Worm (Caenorhabditis elegans) whole organism, midembryonic: ENCODE results near the gene cbn-1.

Experiments
- T22C8.4 ChIP-seq: fragments of 200-800 bp; sonication (Bioruptor generic); IDR thresholded peaks from 2 replicates; pipeline ENCODE4 v1.3.6; 2022; ENCODE audit warnings: missing genetic modification characterization, missing compliant biosample characterization
- cog-1 ChIP-seq: sonication (generic microtip); optimal IDR thresholded peaks from 2 replicates; lab custom pipeline; 2016; ENCODE audit warnings: missing genetic modification characterization, missing compliant biosample characterization
- flt-1 ChIP-seq: fragments of 200-800 bp; sonication (Bioruptor generic); IDR thresholded peaks from 2 replicates; pipeline ENCODE4 v1.3.6; 2022; ENCODE audit warnings: missing genetic modification characterization, missing compliant biosample characterization
- klf-2 ChIP-seq: fragments of 200-800 bp; sonication (Bioruptor generic); conservative IDR thresholded peaks from 2 replicates; pipeline ENCODE4 v1.3.6; 2022; ENCODE audit warnings: missing genetic modification reagents, missing genetic modification characterization, missing compliant biosample characterization
- med-1 ChIP-seq: sonication (generic microtip); optimal IDR thresholded peaks from 2 replicates; lab custom pipeline; 2017; ENCODE audit warnings: missing genetic modification characterization, mild to moderate bottlenecking, missing compliant biosample characterization, antibody characterized with exemption, missing genetic modification reagents; ENCODE audit not compliant: insufficient read depth
- ref-1 ChIP-seq: fragments of 200-800 bp; sonication (Bioruptor generic); conservative IDR thresholded peaks from 2 replicates; pipeline ENCODE4 v1.3.6; 2022; ENCODE audit warnings: missing genetic modification reagents, missing genetic modification characterization, missing compliant biosample characterization
- tab-1 ChIP-seq: fragments of 200-800 bp; sonication (Bioruptor generic); IDR thresholded peaks from 2 replicates; pipeline ENCODE4 v1.3.6; 2022; ENCODE audit warnings: missing genetic modification characterization, missing compliant biosample characterization
- ztf-23 ChIP-seq: fragments of 200-800 bp; sonication (Bioruptor generic); IDR thresholded peaks from 2 replicates; pipeline ENCODE4 v1.3.6; 2022; ENCODE audit warnings: missing genetic modification reagents, missing genetic modification characterization, missing compliant biosample characterization
- ztf-29 ChIP-seq: fragments of 200-800 bp; sonication (Bioruptor generic); IDR thresholded peaks from 2 replicates; pipeline ENCODE4 v1.3.6; 2022; ENCODE audit warnings: missing genetic modification reagents, missing genetic modification characterization, missing compliant biosample characterization

Gene cbn-1

DNA sequence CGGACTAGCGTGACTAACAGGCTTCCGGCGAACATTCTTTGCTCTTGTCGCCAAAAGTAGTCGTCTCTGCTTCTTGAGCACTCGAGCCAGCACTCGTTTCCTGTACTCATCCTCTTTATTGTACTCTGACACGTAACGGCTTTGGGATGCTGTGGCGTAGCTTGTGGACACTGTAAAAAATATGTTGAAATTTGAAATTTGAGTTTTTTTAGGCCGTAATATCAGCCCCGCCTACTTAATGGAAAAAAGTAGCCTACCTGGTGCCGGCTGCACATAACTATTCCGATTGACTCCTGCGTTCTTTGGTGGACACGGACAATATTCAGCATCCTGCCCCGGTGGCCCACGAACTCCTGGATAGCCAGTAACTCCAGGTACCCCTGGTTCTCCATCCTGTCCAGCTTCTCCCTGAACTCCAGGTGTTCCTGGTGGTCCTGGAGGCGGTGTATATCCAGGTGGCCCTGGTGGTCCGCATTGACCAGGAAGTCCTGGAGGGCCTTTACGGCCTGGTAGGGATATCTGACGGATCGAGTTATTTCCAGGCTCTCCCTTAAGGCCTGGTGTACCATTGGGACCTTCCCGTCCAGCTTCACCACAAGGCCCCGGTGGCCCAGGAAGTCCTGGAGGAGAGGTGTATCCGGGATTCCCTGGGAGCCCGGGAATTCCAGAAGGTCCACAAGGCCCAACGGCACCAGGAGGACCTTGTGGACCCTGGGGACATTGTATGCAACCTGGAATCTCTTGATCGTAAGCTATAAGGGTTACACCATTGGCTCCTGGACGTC, 28.2 kb downstream of the cbn-1 start:
- no peak for TF ChIP-seq T22C8.4 (GFP tag; lab: Robert Waterston, UW)
- TF ChIP-seq tab-1 (GFP tag; lab: Robert Waterston, UW): no peak
- TF ChIP-seq med-1 (GFP tag; lab: Kevin White, UChicago): no peak
- TF ChIP-seq ref-1: no peak
- no peak for TF ChIP-seq flt-1
- TF ChIP-seq ztf-29 (GFP tag; lab: Robert Waterston, UW): no peak
- TF ChIP-seq ztf-23 (GFP tag; lab: Robert Waterston, UW): no peak
- TF ChIP-seq cog-1 (tag; lab: Kevin White, UChicago): no peak
- TF ChIP-seq klf-2 (GFP tag; lab: Robert Waterston, UW): no peak

DNA sequence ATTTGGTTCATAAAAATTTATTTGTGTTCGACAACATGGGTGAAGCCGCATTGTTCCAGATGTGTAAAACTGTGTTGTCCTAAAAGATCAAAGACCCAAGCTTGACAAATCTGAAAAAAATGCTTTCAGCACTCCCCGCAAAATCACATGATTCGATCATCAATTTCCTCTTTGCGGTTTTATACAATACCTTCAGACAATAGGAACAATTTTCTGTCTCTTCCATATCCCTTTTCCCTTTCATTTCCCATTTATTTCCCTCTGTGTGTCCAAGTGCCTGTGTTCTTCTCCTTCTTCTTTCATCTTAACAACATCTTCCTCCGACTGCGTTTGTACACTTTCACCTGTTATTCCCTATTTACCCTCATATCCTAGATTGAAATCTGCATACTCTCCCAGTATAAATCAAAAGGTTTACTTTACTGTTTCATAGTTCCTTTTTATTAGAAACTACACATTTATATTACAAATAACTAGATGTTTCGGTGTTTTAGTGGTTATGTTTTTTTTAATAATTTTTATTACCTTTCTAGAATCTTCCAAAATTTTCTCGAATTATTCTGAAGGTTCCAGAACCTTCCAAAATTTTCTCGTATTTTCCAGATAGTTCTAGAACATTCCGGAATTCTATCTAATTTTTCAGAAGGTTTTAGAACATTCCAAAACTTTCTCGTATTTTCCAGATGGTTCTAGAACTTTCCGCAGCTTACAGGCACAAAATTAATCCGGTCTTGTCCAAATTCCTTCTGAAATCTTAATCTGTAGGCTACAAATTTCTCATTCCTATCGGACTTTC, 31.1 kb downstream of the cbn-1 start, which contains the start of gene K01A2.5:
Gene K01A2.5, plus strand, starts transcription at position 297 of the 796 bp plus-strand sequence.
- no peak for TF ChIP-seq med-1 (GFP tag; lab: Kevin White, UChicago)
- TF ChIP-seq flt-1: no peak
- TF ChIP-seq tab-1 (GFP tag; lab: Robert Waterston, UW): no peak
- TF ChIP-seq cog-1 (tag; lab: Kevin White, UChicago): peak; percentile 22
- TF ChIP-seq T22C8.4 (GFP tag; lab: Robert Waterston, UW): no peak

DNA sequence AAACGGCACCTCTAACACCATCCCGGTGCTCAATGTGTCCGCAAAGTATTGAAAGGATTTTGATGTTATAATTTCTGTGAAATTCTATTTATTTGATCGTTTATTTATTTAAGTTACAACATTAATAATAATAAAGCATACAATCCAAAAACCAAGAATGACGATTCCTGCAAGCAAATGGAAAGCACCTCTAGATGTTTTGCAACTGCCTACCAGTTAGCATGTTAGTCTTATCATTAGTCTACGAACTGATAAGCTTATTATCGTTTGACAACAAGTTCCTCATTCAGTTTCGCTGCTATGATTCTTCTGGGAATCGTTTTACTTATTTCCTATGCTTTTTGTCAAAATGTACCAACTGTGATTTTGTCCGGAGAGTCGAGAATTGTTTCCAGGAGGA, 32.6 kb downstream of the cbn-1 start, which contains the start of gene K01A2.6:
Gene K01A2.6, plus strand, starts transcription at position 301 of the 400 bp plus-strand sequence.
- TF ChIP-seq ztf-23 (GFP tag; lab: Robert Waterston, UW): no peak
- TF ChIP-seq ztf-29 (GFP tag; lab: Robert Waterston, UW): no peak
- TF ChIP-seq T22C8.4 (GFP tag; lab: Robert Waterston, UW): no peak

DNA sequence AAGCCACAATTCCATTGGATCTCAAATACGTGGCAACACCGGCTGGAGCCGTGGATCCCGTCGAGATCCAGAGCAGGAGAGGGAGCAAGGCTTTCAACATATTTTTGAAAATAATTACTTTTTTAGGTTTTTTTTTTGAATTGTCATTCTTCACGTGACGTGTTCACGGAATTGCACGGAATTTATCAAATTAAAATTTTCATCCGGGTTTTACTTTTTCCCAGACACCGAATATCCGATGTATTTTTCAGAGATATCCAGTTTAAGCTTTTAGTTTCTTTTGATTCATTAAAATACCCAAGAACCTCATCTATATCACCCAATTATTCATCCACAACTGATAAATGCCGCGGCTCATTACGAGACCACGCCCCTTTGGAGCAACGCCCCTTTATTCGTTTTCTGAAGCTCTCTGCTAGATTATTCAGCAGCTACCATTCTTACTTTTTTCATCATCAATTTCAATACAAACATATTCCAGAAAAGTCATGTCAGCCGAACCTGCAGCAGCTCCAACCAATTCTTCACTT, 35.3 kb downstream of the cbn-1 start, which contains the start of the genes clec-117 and B0432.1:
Gene clec-117, minus strand, starts transcription at position 101 of the 530 bp plus-strand sequence.
Gene B0432.1, plus strand, starts transcription at position 480 of the 530 bp plus-strand sequence.
- TF ChIP-seq med-1 (GFP tag; lab: Kevin White, UChicago) (no peak), T22C8.4 (GFP tag; lab: Robert Waterston, UW) (no peak), klf-2 (GFP tag; lab: Robert Waterston, UW) (no peak), ref-1 (no peak), ztf-23 (GFP tag; lab: Robert Waterston, UW) (no peak), cog-1 (tag; lab: Kevin White, UChicago) (no peak), tab-1 (GFP tag; lab: Robert Waterston, UW) (no peak), ztf-29 (GFP tag; lab: Robert Waterston, UW) (no peak), flt-1 (no peak)

DNA sequence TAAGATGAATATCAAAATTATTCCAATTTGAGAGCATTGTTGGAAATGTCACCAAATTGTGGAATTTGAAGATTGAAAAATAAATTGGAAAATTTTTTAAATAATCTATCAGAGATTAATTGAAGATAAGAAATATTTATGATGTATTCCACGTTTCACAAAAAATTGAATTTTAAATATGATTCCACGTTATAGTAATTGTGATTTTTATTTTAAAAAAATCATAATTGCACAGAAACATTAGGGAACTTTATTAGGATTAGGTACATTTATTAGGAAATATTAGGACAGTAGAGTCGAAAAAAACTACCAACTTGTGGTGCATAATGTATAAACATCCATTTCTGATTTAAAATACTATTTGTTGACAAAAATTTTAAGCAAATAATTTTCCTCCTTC, 37.7 kb downstream of the cbn-1 start, which contains the start of gene B0432.11:
Gene B0432.11, minus strand, starts transcription at position 101 of the 400 bp plus-strand sequence.
- TF ChIP-seq cog-1 (tag; lab: Kevin White, UChicago): no peak
- TF ChIP-seq klf-2 (GFP tag; lab: Robert Waterston, UW): no peak
- TF ChIP-seq ztf-23 (GFP tag; lab: Robert Waterston, UW): no peak
- no peak for TF ChIP-seq ztf-29 (GFP tag; lab: Robert Waterston, UW)
- TF ChIP-seq med-1 (GFP tag; lab: Kevin White, UChicago): no peak
- no peak for TF ChIP-seq flt-1
- no peak for TF ChIP-seq ref-1

DNA sequence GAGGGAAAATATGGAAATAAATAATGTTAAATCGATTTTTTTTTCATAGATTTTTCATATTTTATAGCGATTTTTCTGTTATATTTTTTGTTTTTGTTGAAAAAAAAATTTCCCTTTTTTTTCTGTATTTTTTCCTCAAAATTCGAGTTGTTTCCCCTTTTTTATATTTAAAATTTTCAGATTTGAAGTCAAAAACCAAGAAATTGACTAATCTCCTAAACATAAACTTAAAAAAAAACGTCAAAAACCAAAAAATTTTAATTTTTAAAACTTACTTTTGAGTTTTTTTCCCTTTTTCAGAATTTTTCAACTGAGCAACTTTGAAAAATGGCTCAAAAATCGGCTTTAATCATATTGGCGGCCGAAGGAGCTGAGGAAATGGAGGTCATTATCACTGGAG, 42.0 kb downstream of the cbn-1 start, which contains the start of gene djr-1.1:
Gene djr-1.1, plus strand, starts transcription at position 301 of the 400 bp plus-strand sequence.
- no peak for TF ChIP-seq med-1 (GFP tag; lab: Kevin White, UChicago)
- TF ChIP-seq flt-1: no peak
- no peak for TF ChIP-seq ztf-29 (GFP tag; lab: Robert Waterston, UW)
- TF ChIP-seq klf-2 (GFP tag; lab: Robert Waterston, UW): no peak
- no peak for TF ChIP-seq cog-1 (tag; lab: Kevin White, UChicago)
- TF ChIP-seq tab-1 (GFP tag; lab: Robert Waterston, UW): no peak
- TF ChIP-seq T22C8.4 (GFP tag; lab: Robert Waterston, UW): no peak
- TF ChIP-seq ref-1: no peak
- TF ChIP-seq ztf-23 (GFP tag; lab: Robert Waterston, UW): no peak

DNA sequence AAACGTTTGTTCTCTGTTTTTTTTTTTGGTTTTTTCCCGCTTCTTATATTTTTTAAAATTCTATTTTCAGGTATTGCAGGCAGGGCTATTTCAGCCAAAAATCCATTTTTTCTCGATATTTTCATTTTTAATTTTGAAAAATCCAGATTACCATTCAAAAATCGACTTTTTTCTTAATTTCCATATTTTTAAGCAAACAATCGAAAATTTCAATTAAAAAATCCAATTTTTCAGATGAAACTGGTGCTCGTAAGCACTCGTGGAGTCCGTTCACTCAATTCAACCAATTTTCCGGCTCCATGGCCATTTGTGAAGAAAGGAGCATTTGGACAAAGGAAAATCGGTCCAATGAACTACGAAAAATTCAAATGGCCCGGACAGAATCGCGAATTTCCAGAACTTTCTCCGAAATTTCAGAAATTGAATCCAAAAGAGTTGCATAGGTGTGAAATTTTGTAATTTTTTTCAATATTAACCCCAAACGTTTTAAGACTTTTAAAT, 43.6 kb downstream of the cbn-1 start, which contains the start of gene mrpl-41:
Gene mrpl-41, plus strand, starts transcription at position 235 of the 501 bp plus-strand sequence.
- no peak for TF ChIP-seq cog-1 (tag; lab: Kevin White, UChicago)
- TF ChIP-seq ztf-23 (GFP tag; lab: Robert Waterston, UW): no peak
- no peak for TF ChIP-seq ztf-29 (GFP tag; lab: Robert Waterston, UW)
- no peak for TF ChIP-seq klf-2 (GFP tag; lab: Robert Waterston, UW)
- TF ChIP-seq med-1 (GFP tag; lab: Kevin White, UChicago): no peak
- TF ChIP-seq tab-1 (GFP tag; lab: Robert Waterston, UW): no peak
- TF ChIP-seq T22C8.4 (GFP tag; lab: Robert Waterston, UW): no peak
- no peak for TF ChIP-seq ref-1
- TF ChIP-seq flt-1: no peak

DNA sequence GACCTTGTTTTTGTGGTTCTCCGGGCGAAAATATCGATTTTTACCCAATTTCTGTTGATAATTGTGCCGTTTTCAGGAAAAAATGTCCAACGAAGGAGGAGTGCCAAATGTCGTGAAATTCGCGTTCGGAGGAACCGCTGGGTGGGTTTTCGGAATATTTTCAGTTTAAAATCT, 45.9 kb downstream of the cbn-1 start, which contains the start of gene misc-1:
Gene misc-1, plus strand, starts transcription at position 75 of the 174 bp plus-strand sequence.
- no peak for TF ChIP-seq ztf-23 (GFP tag; lab: Robert Waterston, UW)
- 0 out of 2 replicates have a peak, but pooled peaks have one; percentile 20 for TF ChIP-seq T22C8.4 (GFP tag; lab: Robert Waterston, UW)
- no peak for TF ChIP-seq klf-2 (GFP tag; lab: Robert Waterston, UW)
- no peak for TF ChIP-seq ztf-29 (GFP tag; lab: Robert Waterston, UW)
- TF ChIP-seq tab-1 (GFP tag; lab: Robert Waterston, UW): no peak
- no peak for TF ChIP-seq flt-1
- no peak for TF ChIP-seq med-1 (GFP tag; lab: Kevin White, UChicago)
